Worm (Caenorhabditis elegans): ENCODE measurements around the gene C27D8.2.

Gene C27D8.2

ce11 chrIV:12700204-12700603, 10.8 kb upstream of the C27D8.2 start:
- no peak for TF ChIP-seq ztf-23 (GFP tag; IDR thresholded peaks at IDR 0.05)
- TF ChIP-seq ref-1 (GFP tag; conservative IDR thresholded peaks at IDR 0.05) = no peak
- no peak for TF ChIP-seq med-1 (GFP tag; optimal IDR thresholded peaks at IDR 0.05; ENCODE audit: insufficient read depth)
- no peak for TF ChIP-seq tab-1 (GFP tag; IDR thresholded peaks at IDR 0.05)
- TF ChIP-seq ztf-29 (GFP tag; IDR thresholded peaks at IDR 0.05) = no peak
- no peak for TF ChIP-seq flt-1 (GFP tag; IDR thresholded peaks at IDR 0.05)
- no peak for TF ChIP-seq T22C8.4 (GFP tag; IDR thresholded peaks at IDR 0.05)
- TF ChIP-seq klf-2 (GFP tag; conservative IDR thresholded peaks at IDR 0.05) = no peak
- TF ChIP-seq cog-1 (tag; optimal IDR thresholded peaks at IDR 0.05) = no peak

ce11 chrIV:12700944-12701343, 10.1 kb upstream of the C27D8.2 start:
- TF ChIP-seq ztf-23 (GFP tag; IDR thresholded peaks at IDR 0.05) (no peak), med-1 (GFP tag; optimal IDR thresholded peaks at IDR 0.05; ENCODE audit: insufficient read depth) (no peak), klf-2 (GFP tag; conservative IDR thresholded peaks at IDR 0.05) (no peak), T22C8.4 (GFP tag; IDR thresholded peaks at IDR 0.05) (no peak), ztf-29 (GFP tag; IDR thresholded peaks at IDR 0.05) (no peak), ref-1 (GFP tag; conservative IDR thresholded peaks at IDR 0.05) (no peak), cog-1 (tag; optimal IDR thresholded peaks at IDR 0.05) (no peak), flt-1 (GFP tag; IDR thresholded peaks at IDR 0.05) (no peak), tab-1 (GFP tag; IDR thresholded peaks at IDR 0.05) (no peak)

ce11 chrIV:12703811-12704210, 7.2 kb upstream of the C27D8.2 start, which contains the start of gene C27D8.4:
TSS of gene C27D8.4 (plus strand) at chrIV:12704111.
- no peak for TF ChIP-seq med-1 (GFP tag; optimal IDR thresholded peaks at IDR 0.05; ENCODE audit: insufficient read depth)
- TF ChIP-seq tab-1 (GFP tag; IDR thresholded peaks at IDR 0.05) = no peak
- TF ChIP-seq T22C8.4 (GFP tag; IDR thresholded peaks at IDR 0.05) = no peak
- no peak for TF ChIP-seq ztf-29 (GFP tag; IDR thresholded peaks at IDR 0.05)
- TF ChIP-seq ref-1 (GFP tag; conservative IDR thresholded peaks at IDR 0.05) = no peak
- no peak for TF ChIP-seq cog-1 (tag; optimal IDR thresholded peaks at IDR 0.05)
- no peak for TF ChIP-seq klf-2 (GFP tag; conservative IDR thresholded peaks at IDR 0.05)
- no peak for TF ChIP-seq ztf-23 (GFP tag; IDR thresholded peaks at IDR 0.05)
- TF ChIP-seq flt-1 (GFP tag; IDR thresholded peaks at IDR 0.05) = no peak

- TF ChIP-seq tab-1 (GFP tag; IDR thresholded peaks at IDR 0.05) = no peak
- TF ChIP-seq flt-1 (GFP tag; IDR thresholded peaks at IDR 0.05) = no peak
- TF ChIP-seq ref-1 (GFP tag; conservative IDR thresholded peaks at IDR 0.05) = no peak
- TF ChIP-seq med-1 (GFP tag; optimal IDR thresholded peaks at IDR 0.05; ENCODE audit: insufficient read depth) = no peak
- no peak for TF ChIP-seq klf-2 (GFP tag; conservative IDR thresholded peaks at IDR 0.05)
- no peak for TF ChIP-seq T22C8.4 (GFP tag; IDR thresholded peaks at IDR 0.05)
- TF ChIP-seq cog-1 (tag; optimal IDR thresholded peaks at IDR 0.05) = no peak
- no peak for TF ChIP-seq ztf-23 (GFP tag; IDR thresholded peaks at IDR 0.05)
- TF ChIP-seq ztf-29 (GFP tag; IDR thresholded peaks at IDR 0.05) = no peak
These were observed 627 bp downstream of the C27D8.2 start, which contains the start of gene C27D8.3 for ce11 chrIV:12711644-12712043. TSS of gene C27D8.3 (minus strand) at chrIV:12711744.

- TF ChIP-seq ztf-29 (GFP tag; IDR thresholded peaks at IDR 0.05) (no peak), flt-1 (GFP tag; IDR thresholded peaks at IDR 0.05) (no peak), cog-1 (tag; optimal IDR thresholded peaks at IDR 0.05) (no peak), tab-1 (GFP tag; IDR thresholded peaks at IDR 0.05) (no peak), klf-2 (GFP tag; conservative IDR thresholded peaks at IDR 0.05) (no peak)
These were observed 4.9 kb downstream of the C27D8.2 start for ce11 chrIV:12715947-12716382.

- no peak for TF ChIP-seq tab-1 (GFP tag; IDR thresholded peaks at IDR 0.05)
- TF ChIP-seq klf-2 (GFP tag; conservative IDR thresholded peaks at IDR 0.05) = no peak
- no peak for TF ChIP-seq T22C8.4 (GFP tag; IDR thresholded peaks at IDR 0.05)
- TF ChIP-seq cog-1 (tag; optimal IDR thresholded peaks at IDR 0.05) = no peak
- TF ChIP-seq flt-1 (GFP tag; IDR thresholded peaks at IDR 0.05) = no peak
These were observed 6.5 kb downstream of the C27D8.2 start, which contains the start of gene C27D8.1 for ce11 chrIV:12717531-12717930. TSS of gene C27D8.1 (plus strand) at chrIV:12717831.

ce11 chrIV:12719664-12720063, 8.6 kb downstream of the C27D8.2 start, which contains the start of gene idpp-7:
TSS of gene idpp-7 (plus strand) at chrIV:12719964.
- TF ChIP-seq tab-1 (GFP tag; IDR thresholded peaks at IDR 0.05) (no peak), ztf-29 (GFP tag; IDR thresholded peaks at IDR 0.05) (no peak), med-1 (GFP tag; optimal IDR thresholded peaks at IDR 0.05; ENCODE audit: insufficient read depth) (no peak), ref-1 (GFP tag; conservative IDR thresholded peaks at IDR 0.05) (no peak), flt-1 (GFP tag; IDR thresholded peaks at IDR 0.05) (no peak), klf-2 (GFP tag; conservative IDR thresholded peaks at IDR 0.05) (no peak), T22C8.4 (GFP tag; IDR thresholded peaks at IDR 0.05) (no peak), cog-1 (tag; optimal IDR thresholded peaks at IDR 0.05) (no peak), ztf-23 (GFP tag; IDR thresholded peaks at IDR 0.05) (no peak)

- TF ChIP-seq med-1 (GFP tag; optimal IDR thresholded peaks at IDR 0.05; ENCODE audit: insufficient read depth) (no peak), klf-2 (GFP tag; conservative IDR thresholded peaks at IDR 0.05) (no peak), cog-1 (tag; optimal IDR thresholded peaks at IDR 0.05) (no peak), ztf-23 (GFP tag; IDR thresholded peaks at IDR 0.05) (no peak), ztf-29 (GFP tag; IDR thresholded peaks at IDR 0.05) (no peak)
These were observed 10.1 kb downstream of the C27D8.2 start, which contains the start of gene T23F6.2 for ce11 chrIV:12721106-12721505. TSS of gene T23F6.2 (plus strand) at chrIV:12721356.

- no peak for TF ChIP-seq T22C8.4 (GFP tag; IDR thresholded peaks at IDR 0.05)
- TF ChIP-seq ztf-29 (GFP tag; IDR thresholded peaks at IDR 0.05) = no peak
- no peak for TF ChIP-seq flt-1 (GFP tag; IDR thresholded peaks at IDR 0.05)
- TF ChIP-seq cog-1 (tag; optimal IDR thresholded peaks at IDR 0.05) = peak; percentile 38
- no peak for TF ChIP-seq med-1 (GFP tag; optimal IDR thresholded peaks at IDR 0.05; ENCODE audit: insufficient read depth)
- TF ChIP-seq tab-1 (GFP tag; IDR thresholded peaks at IDR 0.05) = no peak
- 0 out of 2 replicates have a peak, but pooled peaks have one; percentile 10 for TF ChIP-seq klf-2 (GFP tag; conservative IDR thresholded peaks at IDR 0.05)
- peak; percentile 65; the same call in 1 of the 2 replicates for TF ChIP-seq ztf-23 (GFP tag; IDR thresholded peaks at IDR 0.05)
- no peak for TF ChIP-seq ref-1 (GFP tag; conservative IDR thresholded peaks at IDR 0.05)
These were observed 13.6 kb downstream of the C27D8.2 start, which contains the start of the genes T23F6.3 and rbd-1 for ce11 chrIV:12724641-12725040. TSS of gene T23F6.3 (minus strand) at chrIV:12724760. TSS of gene rbd-1 (plus strand) at chrIV:12724986.

- TF ChIP-seq ztf-29 (GFP tag; IDR thresholded peaks at IDR 0.05) (no peak), ztf-23 (GFP tag; IDR thresholded peaks at IDR 0.05) (no peak), klf-2 (GFP tag; conservative IDR thresholded peaks at IDR 0.05) (no peak), T22C8.4 (GFP tag; IDR thresholded peaks at IDR 0.05) (no peak), tab-1 (GFP tag; IDR thresholded peaks at IDR 0.05) (no peak), flt-1 (GFP tag; IDR thresholded peaks at IDR 0.05) (no peak), cog-1 (tag; optimal IDR thresholded peaks at IDR 0.05) (no peak), ref-1 (GFP tag; conservative IDR thresholded peaks at IDR 0.05) (no peak), med-1 (GFP tag; optimal IDR thresholded peaks at IDR 0.05; ENCODE audit: insufficient read depth) (no peak)
These were observed 14.2 kb downstream of the C27D8.2 start for ce11 chrIV:12725228-12725627.

All from whole organism, midembryonic.